Worm (Caenorhabditis elegans): ENCODE measurements around the gene nhr-223.

DNA sequence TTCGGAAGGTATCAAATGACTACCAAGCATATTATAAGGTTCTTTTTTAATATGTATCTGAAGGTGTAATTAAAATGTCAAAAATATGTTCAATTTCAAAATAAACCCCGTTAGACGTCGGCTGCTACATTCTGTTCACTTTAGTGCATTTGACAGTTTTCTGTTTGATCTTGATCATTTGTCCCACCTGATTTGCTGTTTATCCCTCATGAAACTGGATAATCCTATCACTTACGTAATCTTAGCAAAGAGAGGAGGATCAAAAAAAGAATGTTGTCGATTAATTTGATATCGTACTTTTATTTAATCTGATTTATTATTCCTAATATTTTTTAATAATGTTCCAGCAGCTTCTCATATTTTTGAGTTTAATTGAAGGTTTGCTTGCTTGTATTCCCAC is 14.3 kb downstream of the nhr-223 start, which contains the start of gene F54B8.1:
- TF ChIP-seq flt-1 (GFP tag; IDR thresholded peaks at IDR 0.05) (no peak), med-1 (GFP tag; optimal IDR thresholded peaks at IDR 0.05; ENCODE audit: insufficient read depth) (no peak), klf-2 (GFP tag; conservative IDR thresholded peaks at IDR 0.05) (no peak), ztf-29 (GFP tag; IDR thresholded peaks at IDR 0.05) (no peak), ztf-23 (GFP tag; IDR thresholded peaks at IDR 0.05) (no peak), ref-1 (GFP tag; conservative IDR thresholded peaks at IDR 0.05) (no peak), tab-1 (GFP tag; IDR thresholded peaks at IDR 0.05) (no peak), cog-1 (tag; optimal IDR thresholded peaks at IDR 0.05) (no peak), T22C8.4 (GFP tag; IDR thresholded peaks at IDR 0.05) (no peak)
